Worm (Caenorhabditis elegans) whole organism, L3 larva: ENCODE results near the gene dod-17.

Experiments used
- elt-2 ChIP-seq: sonication (generic microtip); optimal IDR thresholded peaks from 2 replicates; lab custom pipeline; 2016; ENCODE audit warnings: missing genetic modification reagents, mild to moderate bottlenecking, missing genetic modification characterization, missing compliant biosample characterization
- jun-1 ChIP-seq: fragments of 150-350 bp; optimal IDR thresholded peaks from 2 replicates; lab custom pipeline; 2014; ENCODE audit warnings: missing biosample characterization, missing genetic modification reagents, missing genetic modification characterization
- lsy-12 ChIP-seq: sonication (generic microtip); optimal IDR thresholded peaks from 2 replicates; lab custom pipeline; 2016; ENCODE audit warnings: mild to moderate bottlenecking, missing genetic modification characterization, missing compliant biosample characterization
- nhr-23 ChIP-seq: fragments of 150-350 bp; optimal IDR thresholded peaks from 2 replicates; lab custom pipeline; 2014; ENCODE audit warnings: missing biosample characterization, missing genetic modification reagents, missing genetic modification characterization
- snpc-4 ChIP-seq: fragments of 150-350 bp; optimal IDR thresholded peaks from 2 replicates; lab custom pipeline; 2014; ENCODE audit warnings: missing biosample characterization, missing genetic modification characterization
- zag-1 ChIP-seq: fragments of 150-350 bp; optimal IDR thresholded peaks from 2 replicates; lab custom pipeline; 2014; ENCODE audit warnings: missing biosample characterization, missing genetic modification characterization

DNA sequence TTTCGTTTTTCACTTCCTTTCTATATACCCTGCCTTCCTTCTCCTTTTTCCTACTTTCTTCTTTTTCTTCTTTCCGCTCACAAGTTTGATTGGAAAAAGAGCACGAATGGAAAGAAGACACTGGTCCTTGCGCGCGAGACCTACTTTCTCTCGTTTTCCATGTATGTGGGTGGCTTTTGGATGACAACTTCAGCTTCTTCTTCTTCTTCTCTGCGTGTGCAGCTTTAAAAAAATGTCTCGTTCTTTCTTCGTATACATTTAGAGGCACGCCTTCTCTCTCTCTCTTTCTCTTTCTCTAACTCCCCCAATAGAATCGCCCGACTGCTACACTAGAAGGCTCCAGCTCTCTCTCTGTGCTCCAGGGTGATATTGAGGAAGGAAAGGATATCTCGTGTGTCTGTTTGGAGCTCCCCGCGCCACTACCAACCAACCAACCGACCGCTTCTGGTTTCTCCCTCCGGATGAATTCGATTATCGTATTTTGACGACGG, 49.8 kb downstream of the dod-17 start:
- TF ChIP-seq snpc-4 (peak; percentile 31), jun-1 (tag; lab: Kevin White, UChicago) (no peak), elt-2 (no peak), nhr-23 (tag; lab: Kevin White, UChicago) (no peak), lsy-12 (no peak), zag-1 (tag; lab: Kevin White, UChicago) (no peak)
